Worm (Caenorhabditis elegans) whole organism, L1 larva: ENCODE data around the gene hal-3.

Experiments used
- C04F5.9 ChIP-seq: sonication (generic microtip); optimal IDR thresholded peaks from 2 replicates; lab custom pipeline; 2016; ENCODE audit warnings: missing genetic modification characterization, missing compliant biosample characterization
- C34B4.2 ChIP-seq: sonication (generic microtip); optimal IDR thresholded peaks from 2 replicates; lab custom pipeline; 2017; ENCODE audit warnings: mild to moderate bottlenecking, missing genetic modification characterization, missing compliant biosample characterization
- F16B12.6 ChIP-seq: fragments of 150-350 bp; optimal IDR thresholded peaks from 2 replicates; lab custom pipeline; 2014; ENCODE audit warnings: missing biosample characterization, missing genetic modification characterization
- aha-1 ChIP-seq: fragments of 150-350 bp; optimal IDR thresholded peaks from 2 replicates; lab custom pipeline; 2014; ENCODE audit warnings: missing biosample characterization, missing genetic modification characterization
- blmp-1 ChIP-seq: fragments of 150-350 bp; optimal IDR thresholded peaks from 2 replicates; lab custom pipeline; 2014; ENCODE audit warnings: missing biosample characterization, missing genetic modification characterization
- ceh-8 ChIP-seq: fragments of 200-800 bp; sonication (Bioruptor generic); optimal IDR thresholded peaks from 2 replicates; lab custom pipeline; 2018; ENCODE audit warnings: mild to moderate bottlenecking, missing genetic modification characterization, moderate library complexity, missing compliant biosample characterization
- ceh-88 ChIP-seq: fragments of 200-800 bp; sonication (Bioruptor generic); IDR thresholded peaks from 2 replicates; pipeline ENCODE4 v1.3.6; 2022; ENCODE audit warnings: missing genetic modification characterization, missing compliant biosample characterization
- ceh-90 ChIP-seq: sonication (generic microtip); optimal IDR thresholded peaks from 2 replicates; lab custom pipeline; 2016; ENCODE audit warnings: missing genetic modification characterization, missing compliant biosample characterization
- ces-1 ChIP-seq: fragments of 150-350 bp; optimal IDR thresholded peaks from 2 replicates; lab custom pipeline; 2014; ENCODE audit warnings: missing biosample characterization, missing genetic modification reagents, missing genetic modification characterization
- dpl-1 ChIP-seq, 3 experiments: fragments of 150-350 bp in 2 of 3; sonication (generic microtip) in 1 of 3; optimal IDR thresholded peaks; 2 replicates each; lab custom pipeline; 2014 to 2017; ENCODE audit warnings: missing biosample characterization in 3 of 3, missing genetic modification characterization in 3 of 3, missing genetic modification reagents in 3 of 3
- efl-3 ChIP-seq: fragments of 200-800 bp; sonication (Bioruptor generic); optimal IDR thresholded peaks from 2 replicates; lab custom pipeline; 2018; ENCODE audit warnings: mild to moderate bottlenecking, missing genetic modification characterization, missing compliant biosample characterization
- egl-27 ChIP-seq, 2 experiments: fragments of 150-350 bp in 1 of 2; sonication (generic microtip); optimal IDR thresholded peaks; 3 replicates each; lab custom pipeline; 2017 to 2018; ENCODE audit warnings: missing biosample characterization in 2 of 2, missing genetic modification characterization in 2 of 2, missing genetic modification reagents in 2 of 2
- ets-5 ChIP-seq: fragments of 200-800 bp; sonication (Bioruptor generic); IDR thresholded peaks from 2 replicates; pipeline ENCODE4 v1.3.6; 2022; ENCODE audit warnings: missing genetic modification characterization, missing compliant biosample characterization
- fkh-8 ChIP-seq: sonication (generic microtip); optimal IDR thresholded peaks from 2 replicates; lab custom pipeline; 2016; ENCODE audit warnings: mild to moderate bottlenecking, missing genetic modification characterization, missing compliant biosample characterization
- fos-1 ChIP-seq: fragments of 150-350 bp; optimal IDR thresholded peaks from 2 replicates; lab custom pipeline; 2014; ENCODE audit warnings: missing biosample characterization, missing genetic modification characterization
- grh-1 ChIP-seq: fragments of 200-800 bp; sonication (Bioruptor generic); IDR thresholded peaks from 2 replicates; pipeline ENCODE4 v1.3.6; 2022; ENCODE audit warnings: missing genetic modification reagents, missing genetic modification characterization, missing compliant biosample characterization
- hlh-17 ChIP-seq: fragments of 200-800 bp; sonication (Bioruptor generic); optimal IDR thresholded peaks from 2 replicates; lab custom pipeline; 2018; ENCODE audit warnings: missing genetic modification characterization, mild to moderate bottlenecking, missing compliant biosample characterization, moderate library complexity, borderline replicate concordance
- hlh-4 ChIP-seq: sonication (generic microtip); optimal IDR thresholded peaks from 2 replicates; lab custom pipeline; 2016; ENCODE audit warnings: mild to moderate bottlenecking, missing genetic modification characterization, missing compliant biosample characterization
- hpl-2 ChIP-seq: fragments of 150-350 bp; optimal IDR thresholded peaks from 2 replicates; lab custom pipeline; 2014; ENCODE audit warnings: missing biosample characterization, missing genetic modification reagents, missing genetic modification characterization
- isw-1 ChIP-seq: fragments of 200-800 bp; sonication (Bioruptor generic); IDR thresholded peaks from 2 replicates; pipeline ENCODE4 v1.3.6; 2022; ENCODE audit warnings: missing genetic modification characterization, missing compliant biosample characterization
- jun-1 ChIP-seq: fragments of 150-350 bp; optimal IDR thresholded peaks from 2 replicates; lab custom pipeline; 2014; ENCODE audit warnings: missing biosample characterization, missing genetic modification reagents, missing genetic modification characterization
- lin-13 ChIP-seq: fragments of 150-350 bp; optimal IDR thresholded peaks from 2 replicates; lab custom pipeline; 2014; ENCODE audit warnings: missing biosample characterization, missing genetic modification reagents, missing genetic modification characterization
- lin-14 ChIP-seq: fragments of 200-800 bp; sonication (Bioruptor generic); optimal IDR thresholded peaks from 2 replicates; lab custom pipeline; 2018; ENCODE audit warnings: mild to moderate bottlenecking, missing genetic modification characterization, moderate library complexity, missing compliant biosample characterization
- lin-35 ChIP-seq, 2 experiments: fragments of 150-350 bp; optimal IDR thresholded peaks; 2 replicates each; lab custom pipeline; 2014; ENCODE audit warnings: missing biosample characterization in 2 of 2, missing genetic modification characterization in 2 of 2, missing genetic modification reagents in 2 of 2
- lir-3 ChIP-seq: sonication (generic microtip); optimal IDR thresholded peaks from 2 replicates; lab custom pipeline; 2016; ENCODE audit warnings: mild to moderate bottlenecking, missing genetic modification characterization, moderate library complexity, missing compliant biosample characterization; ENCODE audit not compliant: poor library complexity
- lsy-2 ChIP-seq, 2 experiments: fragments of 150-350 bp; optimal IDR thresholded peaks; 2 replicates each; lab custom pipeline; 2014; ENCODE audit warnings: missing biosample characterization in 2 of 2, missing genetic modification characterization in 2 of 2
- mab-9 ChIP-seq: fragments of 200-800 bp; sonication (Bioruptor generic); IDR thresholded peaks from 2 replicates; pipeline ENCODE4 v1.3.6; 2022; ENCODE audit warnings: missing genetic modification reagents, missing genetic modification characterization, missing compliant biosample characterization
- mdl-1 ChIP-seq, 2 experiments: fragments of 150-350 bp; optimal IDR thresholded peaks; 2 replicates each; lab custom pipeline; 2014 to 2017; ENCODE audit warnings: missing biosample characterization in 2 of 2, missing genetic modification characterization in 2 of 2, inconsistent platforms in 1 of 2
- mef-2 ChIP-seq: fragments of 150-350 bp; optimal IDR thresholded peaks from 2 replicates; lab custom pipeline; 2014; ENCODE audit warnings: missing biosample characterization, missing genetic modification characterization
- mep-1 ChIP-seq: fragments of 150-350 bp; optimal IDR thresholded peaks from 2 replicates; lab custom pipeline; 2014; ENCODE audit warnings: missing biosample characterization, missing genetic modification characterization
- nhr-11 ChIP-seq: fragments of 150-350 bp; optimal IDR thresholded peaks from 2 replicates; lab custom pipeline; 2014; ENCODE audit warnings: missing biosample characterization, missing genetic modification characterization
- nhr-12 ChIP-seq: sonication (generic microtip); optimal IDR thresholded peaks from 2 replicates; lab custom pipeline; 2017; ENCODE audit warnings: missing biosample characterization, missing genetic modification characterization
- nhr-19 ChIP-seq: fragments of 200-800 bp; sonication (Bioruptor generic); conservative IDR thresholded peaks from 2 replicates; pipeline ENCODE4 v1.3.6; 2022; ENCODE audit warnings: missing genetic modification characterization, missing compliant biosample characterization
- nhr-20 ChIP-seq: sonication (generic microtip); optimal IDR thresholded peaks from 2 replicates; lab custom pipeline; 2016; ENCODE audit warnings: mild to moderate bottlenecking, missing genetic modification characterization, missing compliant biosample characterization
- nhr-237 ChIP-seq: fragments of 150-350 bp; optimal IDR thresholded peaks from 2 replicates; lab custom pipeline; 2014; ENCODE audit warnings: missing biosample characterization, missing genetic modification characterization
- nhr-47 ChIP-seq: sonication (generic microtip); optimal IDR thresholded peaks from 2 replicates; lab custom pipeline; 2016; ENCODE audit warnings: mild to moderate bottlenecking, missing genetic modification characterization, moderate library complexity, missing compliant biosample characterization
- nhr-71 ChIP-seq: sonication (generic microtip); optimal IDR thresholded peaks from 2 replicates; lab custom pipeline; 2016; ENCODE audit warnings: mild to moderate bottlenecking, missing genetic modification characterization, moderate library complexity, missing compliant biosample characterization
- nhr-76 ChIP-seq: sonication (generic microtip); optimal IDR thresholded peaks from 2 replicates; lab custom pipeline; 2017; ENCODE audit warnings: missing biosample characterization, missing genetic modification characterization
- nhr-77 ChIP-seq: fragments of 150-350 bp; optimal IDR thresholded peaks from 2 replicates; lab custom pipeline; 2014; ENCODE audit warnings: missing biosample characterization, missing genetic modification characterization
- nhr-84 ChIP-seq: sonication (generic microtip); optimal IDR thresholded peaks from 2 replicates; lab custom pipeline; 2017; ENCODE audit warnings: missing biosample characterization, missing genetic modification characterization
- nhr-85 ChIP-seq: sonication (generic microtip); peaks from one replicate; lab custom pipeline; 2016; ENCODE audit warnings: missing genetic modification characterization, inconsistent platforms, missing compliant biosample characterization
- pag-3 ChIP-seq: sonication (generic microtip); optimal IDR thresholded peaks from 2 replicates; lab custom pipeline; 2017; ENCODE audit warnings: missing genetic modification characterization, mild to moderate bottlenecking, missing compliant biosample characterization, antibody characterized with exemption, borderline replicate concordance; ENCODE audit not compliant: insufficient read depth
- skn-1 ChIP-seq: fragments of 150-350 bp; optimal IDR thresholded peaks from 2 replicates; lab custom pipeline; 2014; ENCODE audit warnings: missing biosample characterization, missing genetic modification characterization
- snpc-4 ChIP-seq: fragments of 150-350 bp; optimal IDR thresholded peaks from 2 replicates; lab custom pipeline; 2014; ENCODE audit warnings: missing biosample characterization, missing genetic modification characterization
- snu-23 ChIP-seq: sonication (generic microtip); optimal IDR thresholded peaks from 2 replicates; lab custom pipeline; 2016; ENCODE audit warnings: missing genetic modification characterization, missing compliant biosample characterization
- sup-37 ChIP-seq: fragments of 200-800 bp; sonication (Bioruptor generic); optimal IDR thresholded peaks from 2 replicates; lab custom pipeline; 2018; ENCODE audit warnings: mild to moderate bottlenecking, missing genetic modification characterization, missing compliant biosample characterization
- swsn-7 ChIP-seq: sonication (generic microtip); optimal IDR thresholded peaks from 2 replicates; lab custom pipeline; 2016; ENCODE audit warnings: missing genetic modification characterization, missing compliant biosample characterization
- tbx-2 ChIP-seq: sonication (generic microtip); optimal IDR thresholded peaks from 2 replicates; lab custom pipeline; 2016; ENCODE audit warnings: missing genetic modification characterization, missing compliant biosample characterization
- tlp-1 ChIP-seq: fragments of 150-350 bp; optimal IDR thresholded peaks from 2 replicates; lab custom pipeline; 2014; ENCODE audit warnings: missing biosample characterization, missing genetic modification characterization
- unc-30 ChIP-seq: sonication (generic microtip); optimal IDR thresholded peaks from 2 replicates; lab custom pipeline; 2017; ENCODE audit warnings: missing biosample characterization, missing genetic modification characterization
- unc-62 ChIP-seq: fragments of 150-350 bp; optimal IDR thresholded peaks from 2 replicates; lab custom pipeline; 2014; ENCODE audit warnings: missing biosample characterization, missing genetic modification reagents, missing genetic modification characterization
- vab-15 ChIP-seq: sonication (generic microtip); optimal IDR thresholded peaks from 2 replicates; lab custom pipeline; 2017; ENCODE audit warnings: missing genotype, mild to moderate bottlenecking, missing genetic modification characterization, missing compliant biosample characterization
- ztf-4 ChIP-seq: fragments of 150-350 bp; optimal IDR thresholded peaks from 2 replicates; lab custom pipeline; 2014; ENCODE audit warnings: missing biosample characterization, missing genetic modification characterization

Gene hal-3

ce11 chrII:9603419-9603818 is 13.5 kb downstream of the hal-3 start (continued):
- peak; percentile 89 for TF ChIP-seq lir-3 (tag; lab: Kevin White, UChicago)
- TF ChIP-seq fos-1 (tag; lab: Kevin White, UChicago) = peak; percentile 92
- TF ChIP-seq lin-14 (GFP tag; lab: Kevin White, UChicago) = peak; percentile 99
- no peak for TF ChIP-seq nhr-12
- peak; percentile 51 for TF ChIP-seq F16B12.6 (tag; lab: Kevin White, UChicago)
- TF ChIP-seq nhr-11 (tag; lab: Kevin White, UChicago) = peak; percentile 99
- TF ChIP-seq fkh-8 (tag; lab: Kevin White, UChicago) = peak; percentile 95
- peak; percentile 5 for TF ChIP-seq unc-30
- TF ChIP-seq vab-15 = peak; percentile 40
- TF ChIP-seq nhr-71 (tag; lab: Kevin White, UChicago) = peak; percentile 99
- peak; percentile 91 to 94 for TF ChIP-seq egl-27 (tag; optimal IDR thresholded peaks at IDR 0.05; lab: Kevin White, UChicago)
- peak; percentile 91 for TF ChIP-seq ztf-4 (tag; lab: Kevin White, UChicago)
- peak; percentile 74 for TF ChIP-seq snpc-4
- TF ChIP-seq skn-1 (tag; lab: Kevin White, UChicago) = peak; percentile 94
- peak; percentile 95 to 100 for TF ChIP-seq mdl-1 (tag; optimal IDR thresholded peaks at IDR 0.05; lab: Kevin White, UChicago)
- peak; percentile 79 for TF ChIP-seq isw-1 (GFP tag; lab: Robert Waterston, UW)
- no peak for TF ChIP-seq ceh-90 (tag; lab: Kevin White, UChicago)
- TF ChIP-seq grh-1 (GFP tag; lab: Robert Waterston, UW) = peak; percentile 85
- TF ChIP-seq nhr-237 = peak; percentile 84
- TF ChIP-seq unc-62 = no peak
- TF ChIP-seq tbx-2 (tag; lab: Kevin White, UChicago) = peak; percentile 96
- no peak for TF ChIP-seq C34B4.2 (tag; lab: Kevin White, UChicago)
- peak; percentile 100 for TF ChIP-seq nhr-85
- TF ChIP-seq nhr-76 (tag; lab: Kevin White, UChicago) = no peak
- TF ChIP-seq hlh-17 (GFP tag; lab: Kevin White, UChicago) = no peak
- peak; percentile 95 for TF ChIP-seq jun-1 (tag; lab: Kevin White, UChicago)
- peak; percentile 73 for TF ChIP-seq C04F5.9 (tag; lab: Kevin White, UChicago)
- TF ChIP-seq blmp-1 (tag; lab: Kevin White, UChicago) = peak; percentile 99
- peak; percentile 74 for TF ChIP-seq mef-2 (tag; lab: Kevin White, UChicago)
- peak; percentile 71 for TF ChIP-seq hpl-2 (GFP tag; lab: Kevin White, UChicago)
- TF ChIP-seq lin-13 = peak; percentile 92
- peak; percentile 88 for TF ChIP-seq nhr-77
- TF ChIP-seq tlp-1 = no peak
- TF ChIP-seq lsy-2 (tag; optimal IDR thresholded peaks at IDR 0.05; lab: Kevin White, UChicago) = peak; percentile 90 to 96
- no peak for TF ChIP-seq pag-3
- TF ChIP-seq aha-1 = no peak
- TF ChIP-seq sup-37 = peak; percentile 66
- peak; percentile 71 for TF ChIP-seq mab-9 (GFP tag; lab: Robert Waterston, UW)
- no peak for TF ChIP-seq ces-1
- TF ChIP-seq lin-35 (GFP tag; optimal IDR thresholded peaks at IDR 0.05; lab: Kevin White, UChicago) = peak; percentile 81 to 91
- peak; percentile 95 for TF ChIP-seq nhr-47 (tag; lab: Kevin White, UChicago)
- TF ChIP-seq nhr-20 = peak; percentile 100
- TF ChIP-seq ceh-88 (GFP tag; lab: Robert Waterston, UW) = peak; percentile 79
- peak; percentile 99 for TF ChIP-seq snu-23 (GFP tag; lab: Kevin White, UChicago)
- peak; percentile 94 for TF ChIP-seq swsn-7
- peak; percentile 41 for TF ChIP-seq ceh-8
- no peak for TF ChIP-seq hlh-4 (tag; lab: Kevin White, UChicago)
- TF ChIP-seq nhr-19 = peak; percentile 99
- TF ChIP-seq dpl-1 (GFP tag; optimal IDR thresholded peaks at IDR 0.05; lab: Kevin White, UChicago) = peak; percentile 71 to 79 (median 75)
- no peak for TF ChIP-seq efl-3
- TF ChIP-seq mep-1 (tag; lab: Kevin White, UChicago) = peak; percentile 98
- no peak for TF ChIP-seq ets-5 (GFP tag; lab: Robert Waterston, UW)
- no peak for TF ChIP-seq nhr-84
